Worm (Caenorhabditis elegans): ENCODE results near the gene C04A11.1.

- no peak for TF ChIP-seq ekl-4 (GFP tag; IDR thresholded peaks at IDR 0.05)
- TF ChIP-seq bed-1 (GFP tag; IDR thresholded peaks at IDR 0.05) = no peak
- TF ChIP-seq bed-2 (GFP tag; IDR thresholded peaks at IDR 0.05) = no peak
Observed at ce11 chrX:13633876-13634479, 26.3 kb upstream of the C04A11.1 start.

Measured in whole organism, young adult.